Worm (Caenorhabditis elegans) whole organism, early embryonic: ENCODE results near the gene ifbp-1.

ENCODE experiments used
- ama-1 ChIP-seq: fragments of 150-350 bp; optimal IDR thresholded peaks from 2 replicates; lab custom pipeline; 2014
- flt-1 ChIP-seq: fragments of 200-800 bp; sonication (Bioruptor generic); IDR thresholded peaks from 2 replicates; pipeline ENCODE4 v1.3.6; 2022; ENCODE audit warnings: missing genetic modification characterization, missing compliant biosample characterization
- tbx-37 ChIP-seq: fragments of 200-800 bp; sonication (Bioruptor generic); conservative IDR thresholded peaks from 2 replicates; pipeline ENCODE4 v1.3.6; 2022; ENCODE audit warnings: missing genetic modification reagents, missing genetic modification characterization, missing compliant biosample characterization

ce11 chrV:13423608-13424007, 43.5 kb upstream of the ifbp-1 start, which contains the start of gene srv-10:
- TF ChIP-seq tbx-37 (GFP tag; lab: Robert Waterston, UW) (no peak), flt-1 (GFP tag; lab: Robert Waterston, UW) (no peak), ama-1 (no peak)
